Fruit fly (Drosophila melanogaster) S2 (cell line): ENCODE measurements around the gene CG32365.

Source experiments
- CG8478 ChIP-seq: fragments of >200 bp; optimal IDR thresholded peaks from 2 replicates; lab custom pipeline; 2018
- CTCF ChIP-seq, 2 experiments: fragments of >200 bp; optimal IDR thresholded peaks; 2 replicates each; lab custom pipeline; 2018

DNA sequence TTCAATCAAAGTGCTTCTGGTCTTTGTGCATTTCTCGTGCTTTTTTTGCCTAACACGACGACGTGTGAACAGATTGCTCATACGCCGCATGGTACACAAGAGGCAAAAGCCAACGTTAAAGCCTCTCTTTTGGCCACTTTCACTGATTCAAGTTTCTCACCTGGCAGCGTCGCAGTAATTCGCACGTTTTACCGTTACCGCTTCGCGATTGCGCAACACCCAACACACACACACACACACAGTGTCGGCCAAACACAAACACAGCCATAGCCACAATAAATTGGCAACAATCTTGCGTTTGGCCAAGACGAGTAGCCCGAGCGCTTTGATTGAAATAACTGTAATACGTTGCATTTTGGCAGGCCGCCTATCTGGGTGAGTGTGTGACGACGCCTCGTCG lies 45.6 kb upstream of the CG32365 start:
- no peak for TF ChIP-seq CG8478 (lab: Kevin White, UChicago)
- TF ChIP-seq CTCF (optimal IDR thresholded peaks at IDR 0.05; lab: Kevin White, UChicago): no peak
